Fruit fly (Drosophila melanogaster): Measurements from ENCODE around the gene CG5828.

dm6 chr2L:5092992-5093695, 632 bp upstream of the CG5828 start, which contains the start of gene Pgant5:
- TF ChIP-seq CG8478 (optimal IDR thresholded peaks at IDR 0.05) (no peak), CTCF (optimal IDR thresholded peaks at IDR 0.05) (no peak)
